Fruit fly (Drosophila melanogaster) whole organism, embryonic: Measurements from ENCODE around the gene mus302.

Experiments used
- Ada2b ChIP-seq: fragments of 200-800 bp; sonication (Bioruptor generic); IDR thresholded peaks from 2 replicates; pipeline ENCODE4 v1.3.6; 2022; ENCODE audit warnings: missing biosample characterization, missing genetic modification characterization
- BEAF-32 ChIP-seq: fragments of 200-800 bp; sonication (Bioruptor generic); optimal IDR thresholded peaks from 3 replicates; lab custom pipeline; 2017; ENCODE audit warnings: missing biosample characterization, missing genetic modification characterization, mild to moderate bottlenecking, moderate library complexity, missing genetic modification reagents
- Bdp1 ChIP-seq: fragments of 200-800 bp; sonication (Bioruptor generic); optimal IDR thresholded peaks from 3 replicates; lab custom pipeline; 2016; ENCODE audit warnings: missing biosample characterization, missing genetic modification characterization
- CG11723 ChIP-seq: fragments of 200-800 bp; sonication (Bioruptor generic); optimal IDR thresholded peaks from 2 replicates; lab custom pipeline; 2017; ENCODE audit warnings: missing biosample characterization, mild to moderate bottlenecking, missing genetic modification characterization
- CG12769 ChIP-seq: fragments of 200-800 bp; sonication (Bioruptor generic); optimal IDR thresholded peaks from 2 replicates; lab custom pipeline; 2019; ENCODE audit warnings: missing biosample characterization, mild to moderate bottlenecking, missing genetic modification characterization, moderate library complexity
- CG12942 ChIP-seq: fragments of 200-800 bp; sonication (Bioruptor generic); optimal IDR thresholded peaks from 3 replicates; lab custom pipeline; 2016; ENCODE audit warnings: missing biosample characterization, missing genetic modification characterization
- CG13775 ChIP-seq: fragments of 200-800 bp; sonication (Bioruptor generic); optimal IDR thresholded peaks from 3 replicates; lab custom pipeline; 2017; ENCODE audit warnings: missing biosample characterization, mild to moderate bottlenecking, missing genetic modification characterization
- CG14050 ChIP-seq: fragments of 200-800 bp; sonication (Bioruptor generic); IDR thresholded peaks from 3 replicates; pipeline ENCODE4 v1.3.6; 2022; ENCODE audit warnings: missing biosample characterization, missing genetic modification characterization
- CG14441 ChIP-seq: fragments of 200-800 bp; sonication (Bioruptor generic); IDR thresholded peaks from 2 replicates; pipeline ENCODE4 v1.3.6; 2022; ENCODE audit warnings: missing biosample characterization, missing genetic modification characterization
- CG15073 ChIP-seq: fragments of 200-800 bp; sonication (Bioruptor generic); optimal IDR thresholded peaks from 2 replicates; lab custom pipeline; 2016; ENCODE audit warnings: missing biosample characterization, missing genetic modification characterization
- CG17361 ChIP-seq: fragments of 200-800 bp; sonication (Bioruptor generic); IDR thresholded peaks from 3 replicates; pipeline ENCODE4 v1.3.6; 2022; ENCODE audit warnings: missing biosample characterization, missing genetic modification characterization
- CG2129 ChIP-seq: fragments of 200-800 bp; sonication (Bioruptor generic); IDR thresholded peaks from 2 replicates; pipeline ENCODE4 v1.3.6; 2022; ENCODE audit warnings: missing biosample characterization, missing genetic modification characterization; ENCODE audit not compliant: partially characterized antibody
- CG4424 ChIP-seq: fragments of 200-800 bp; sonication (Bioruptor generic); optimal IDR thresholded peaks from 3 replicates; lab custom pipeline; 2016; ENCODE audit warnings: missing biosample characterization, missing genetic modification characterization
- CG5953 ChIP-seq: fragments of 200-800 bp; sonication (Bioruptor generic); IDR thresholded peaks from 2 replicates; pipeline ENCODE4 v1.3.6; 2022; ENCODE audit warnings: missing biosample characterization, missing genetic modification characterization
- CG7372 ChIP-seq: fragments of 200-800 bp; sonication (Bioruptor generic); IDR thresholded peaks from 2 replicates; pipeline ENCODE4 v1.3.6; 2022; ENCODE audit warnings: missing biosample characterization, missing genetic modification characterization
- CG7556 ChIP-seq: fragments of 200-800 bp; sonication (Bioruptor generic); optimal IDR thresholded peaks from 2 replicates; lab custom pipeline; 2017; ENCODE audit warnings: missing biosample characterization, mild to moderate bottlenecking, missing genetic modification characterization
- CG7928 ChIP-seq: fragments of 200-800 bp; sonication (Bioruptor generic); optimal IDR thresholded peaks from 2 replicates; lab custom pipeline; 2017; ENCODE audit warnings: missing biosample characterization, mild to moderate bottlenecking, missing genetic modification characterization
- CG8944 ChIP-seq: fragments of 200-800 bp; sonication (Bioruptor generic); optimal IDR thresholded peaks from 3 replicates; lab custom pipeline; 2016; ENCODE audit warnings: missing biosample characterization, missing genetic modification characterization
- CG9727 ChIP-seq: fragments of 200-800 bp; sonication (Bioruptor generic); optimal IDR thresholded peaks from 3 replicates; lab custom pipeline; 2017; ENCODE audit warnings: missing biosample characterization, mild to moderate bottlenecking, missing genetic modification characterization
- Eip74EF ChIP-seq, 2 experiments: fragments of 200-800 bp in 1 of 2; fragments of >200 bp in 1 of 2; sonication (Bioruptor generic) in 1 of 2; optimal IDR thresholded peaks; 2 replicates each; lab custom pipeline; 2017 to 2019; ENCODE audit warnings: missing biosample characterization in 2 of 2, missing genetic modification characterization in 2 of 2, mild to moderate bottlenecking in 1 of 2, moderate library complexity in 1 of 2
- Hr39 ChIP-seq: fragments of >200 bp; optimal IDR thresholded peaks from 2 replicates; lab custom pipeline; 2017
- Hr51 ChIP-seq, 2 experiments: fragments of 200-800 bp; sonication (Bioruptor generic); optimal IDR thresholded peaks; 2 replicates in 1 of 2; 3 replicates in 1 of 2; lab custom pipeline; 2016 to 2018; ENCODE audit warnings: missing biosample characterization in 2 of 2, missing genetic modification characterization in 2 of 2, mild to moderate bottlenecking in 1 of 2, moderate library complexity in 1 of 2
- Jarid2 ChIP-seq: fragments of 200-800 bp; sonication (Bioruptor generic); optimal IDR thresholded peaks from 3 replicates; lab custom pipeline; 2017; ENCODE audit warnings: mild to moderate bottlenecking, missing biosample characterization, missing genetic modification reagents, missing genetic modification characterization
- Lhr ChIP-seq: fragments of 200-800 bp; sonication (Bioruptor generic); optimal IDR thresholded peaks from 3 replicates; lab custom pipeline; 2017; ENCODE audit warnings: mild to moderate bottlenecking, missing biosample characterization, missing genetic modification reagents, missing genetic modification characterization
- Ptx1 ChIP-seq: fragments of 200-800 bp; sonication (Bioruptor generic); IDR thresholded peaks from 2 replicates; pipeline ENCODE4 v1.3.6; 2022; ENCODE audit warnings: missing biosample characterization, missing genetic modification characterization
- Stat92E ChIP-seq, 3 experiments: fragments of >200 bp in 2 of 3; fragments of 200-800 bp in 1 of 3; sonication (Bioruptor generic) in 1 of 3; optimal IDR thresholded peaks; 2 replicates each; lab custom pipeline; 2017 to 2019; ENCODE audit warnings: missing biosample characterization in 3 of 3, missing genetic modification characterization in 3 of 3, mild to moderate bottlenecking in 1 of 3, moderate library complexity in 1 of 3
- TFAM ChIP-seq: fragments of 200-800 bp; sonication (Bioruptor generic); optimal IDR thresholded peaks from 2 replicates; lab custom pipeline; 2017; ENCODE audit warnings: missing biosample characterization, missing genetic modification characterization, inconsistent platforms
- ap ChIP-seq: fragments of 200-800 bp; sonication (Bioruptor generic); IDR thresholded peaks from 2 replicates; pipeline ENCODE4 v1.3.6; 2022; ENCODE audit warnings: missing biosample characterization, missing genetic modification characterization
- bsh ChIP-seq, 2 experiments: fragments of 200-800 bp; sonication (Bioruptor generic); optimal IDR thresholded peaks; 2 replicates each; lab custom pipeline; 2017 to 2018; ENCODE audit warnings: mild to moderate bottlenecking in 2 of 2, missing biosample characterization in 2 of 2, missing genetic modification characterization in 2 of 2, moderate library complexity in 1 of 2
- chm ChIP-seq: fragments of 200-800 bp; sonication (Bioruptor generic); IDR thresholded peaks from 2 replicates; pipeline ENCODE4 v1.3.6; 2022; ENCODE audit warnings: missing biosample characterization, missing genetic modification characterization
- dmrt99B ChIP-seq: fragments of 200-800 bp; sonication (Bioruptor generic); optimal IDR thresholded peaks from 2 replicates; lab custom pipeline; 2018; ENCODE audit warnings: missing biosample characterization, mild to moderate bottlenecking, missing genetic modification characterization, moderate library complexity
- eyg ChIP-seq: fragments of 200-800 bp; sonication (Bioruptor generic); optimal IDR thresholded peaks from 3 replicates; lab custom pipeline; 2016; ENCODE audit warnings: missing biosample characterization, missing genetic modification characterization
- fd3F ChIP-seq: fragments of 200-800 bp; sonication (Bioruptor generic); optimal IDR thresholded peaks from 2 replicates; lab custom pipeline; 2018; ENCODE audit warnings: missing biosample characterization, mild to moderate bottlenecking, missing genetic modification characterization, moderate library complexity
- fd64A ChIP-seq: fragments of 200-800 bp; sonication (Bioruptor generic); optimal IDR thresholded peaks from 3 replicates; lab custom pipeline; 2018; ENCODE audit warnings: missing biosample characterization, mild to moderate bottlenecking, missing genetic modification characterization
- gem ChIP-seq: fragments of 200-800 bp; sonication (Bioruptor generic); optimal IDR thresholded peaks from 2 replicates; lab custom pipeline; 2019; ENCODE audit warnings: missing biosample characterization, mild to moderate bottlenecking, missing genetic modification characterization, moderate library complexity
- gro ChIP-seq: fragments of 200-800 bp; sonication (Bioruptor generic); optimal IDR thresholded peaks from 2 replicates; lab custom pipeline; 2016; ENCODE audit warnings: missing biosample characterization, missing genetic modification characterization
- h ChIP-seq: fragments of >200 bp; optimal IDR thresholded peaks from 2 replicates; lab custom pipeline; 2017
- hbn ChIP-seq: fragments of 200-800 bp; sonication (Bioruptor generic); IDR thresholded peaks from 2 replicates; pipeline ENCODE4 v1.3.6; 2022; ENCODE audit warnings: missing biosample characterization, missing genetic modification characterization; ENCODE audit not compliant: partially characterized antibody
- hkb ChIP-seq, 2 experiments: fragments of 200-800 bp in 1 of 2; fragments of >200 bp in 1 of 2; sonication (Bioruptor generic) in 1 of 2; IDR thresholded peaks in 1 of 2; optimal IDR thresholded peaks in 1 of 2; 2 replicates each; pipeline versions ENCODE4 v1.3.6 to Lab custom; 2017 to 2022; ENCODE audit warnings: missing biosample characterization in 1 of 2, missing genetic modification characterization in 1 of 2
- kni ChIP-seq: fragments of 200-800 bp; sonication (Bioruptor generic); optimal IDR thresholded peaks from 3 replicates; lab custom pipeline; 2017; ENCODE audit warnings: mild to moderate bottlenecking, missing biosample characterization, missing genetic modification reagents, missing genetic modification characterization
- knrl ChIP-seq: fragments of 200-800 bp; sonication (Bioruptor generic); IDR thresholded peaks from 3 replicates; pipeline ENCODE4 v1.3.6; 2022; ENCODE audit warnings: missing biosample characterization, missing genetic modification characterization; ENCODE audit not compliant: partially characterized antibody
- oc ChIP-seq: fragments of 200-800 bp; sonication (Bioruptor generic); optimal IDR thresholded peaks from 2 replicates; lab custom pipeline; 2018; ENCODE audit warnings: missing biosample characterization, mild to moderate bottlenecking, missing genetic modification characterization, moderate library complexity
- onecut ChIP-seq: fragments of 200-800 bp; sonication (Bioruptor generic); IDR thresholded peaks from 2 replicates; pipeline ENCODE4 v1.3.6; 2022; ENCODE audit warnings: missing biosample characterization, missing genetic modification characterization
- pfk ChIP-seq: fragments of 200-800 bp; sonication (Bioruptor generic); optimal IDR thresholded peaks from 2 replicates; lab custom pipeline; 2018; ENCODE audit warnings: missing biosample characterization, mild to moderate bottlenecking, missing genetic modification characterization, moderate library complexity
- pho ChIP-seq: fragments of 200-800 bp; sonication (Bioruptor generic); optimal IDR thresholded peaks from 2 replicates; lab custom pipeline; 2016; ENCODE audit warnings: missing biosample characterization, missing genetic modification characterization
- psq ChIP-seq: fragments of 200-800 bp; sonication (Bioruptor generic); optimal IDR thresholded peaks from 2 replicates; lab custom pipeline; 2017; ENCODE audit warnings: missing biosample characterization, missing genetic modification characterization
- schlank ChIP-seq: fragments of 200-800 bp; sonication (Bioruptor generic); optimal IDR thresholded peaks from 2 replicates; lab custom pipeline; 2018; ENCODE audit warnings: missing biosample characterization, mild to moderate bottlenecking, missing genetic modification characterization
- sim ChIP-seq: fragments of 200-800 bp; sonication (Bioruptor generic); IDR thresholded peaks from 2 replicates; pipeline ENCODE4 v1.3.6; 2022; ENCODE audit warnings: missing biosample characterization, missing genetic modification characterization
- tap ChIP-seq: fragments of 200-800 bp; optimal IDR thresholded peaks from 3 replicates; lab custom pipeline; 2019; ENCODE audit warnings: missing biosample characterization, mild to moderate bottlenecking, missing genetic modification characterization, moderate library complexity
- trh ChIP-seq: fragments of 200-800 bp; sonication (Bioruptor generic); optimal IDR thresholded peaks from 2 replicates; lab custom pipeline; 2016; ENCODE audit warnings: missing biosample characterization, missing genetic modification characterization
- tup ChIP-seq: fragments of 200-800 bp; sonication (Bioruptor generic); optimal IDR thresholded peaks from 2 replicates; lab custom pipeline; 2016; ENCODE audit warnings: missing biosample characterization, mild to moderate bottlenecking, missing genetic modification characterization, moderate library complexity

The mus302 gene

DNA sequence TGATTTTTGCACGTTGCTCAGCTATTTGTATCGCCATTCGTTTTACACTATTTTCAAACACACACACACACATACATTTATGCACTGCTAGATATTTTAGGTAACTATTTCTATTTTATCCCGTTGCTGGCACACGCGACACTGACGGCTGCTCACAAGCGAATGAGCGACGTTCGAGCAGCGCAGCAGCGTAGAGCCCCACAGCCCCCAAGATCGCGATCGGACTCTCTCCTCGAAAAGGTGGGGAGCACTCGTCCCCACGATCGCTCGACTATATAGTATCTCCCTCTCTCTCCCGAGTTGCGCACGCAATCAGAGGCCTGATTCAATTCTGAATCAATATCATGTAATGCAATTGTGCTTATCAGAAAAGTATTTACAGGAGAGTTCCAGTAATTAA lies 20.5 kb upstream of the mus302 start (continued):
- no peak for TF ChIP-seq fd64A
- no peak for TF ChIP-seq BEAF-32 (GFP tag; lab: Kevin White, UChicago)
- TF ChIP-seq fd3F (GFP tag; lab: Kevin White, UChicago), result no peak
- no peak for TF ChIP-seq dmrt99B (tag; lab: Kevin White, UChicago)
- peak; percentile 59 for TF ChIP-seq chm (GFP tag; lab: Robert Waterston, UW)
- no peak for TF ChIP-seq Ptx1 (GFP tag; lab: Robert Waterston, UW)
- TF ChIP-seq CG8944 (GFP tag; lab: Kevin White, UChicago), result no peak
- no peak for TF ChIP-seq CG7372 (GFP tag; lab: Robert Waterston, UW)
- TF ChIP-seq CG12942 (GFP tag; lab: Kevin White, UChicago), result no peak
- TF ChIP-seq knrl (GFP tag; lab: Robert Waterston, UW), result no peak
- TF ChIP-seq CG5953 (GFP tag; lab: Robert Waterston, UW), result 0 out of 2 replicates have a peak, but pooled peaks have one; percentile 22
- no peak for TF ChIP-seq schlank
- no peak for TF ChIP-seq CG17361 (GFP tag; lab: Robert Waterston, UW)
- TF ChIP-seq Ada2b (GFP tag; lab: Robert Waterston, UW), result no peak
- no peak for TF ChIP-seq tap (tag; lab: Kevin White, UChicago)
- no peak for TF ChIP-seq kni
- peak; percentile 79 for TF ChIP-seq CG12769 (tag; lab: Kevin White, UChicago)
- no peak for TF ChIP-seq pfk (GFP tag; lab: Kevin White, UChicago)
- TF ChIP-seq CG7928, result no peak
- TF ChIP-seq bsh (GFP tag; optimal IDR thresholded peaks at IDR 0.05; lab: Kevin White, UChicago), result peak in 1 of 2 experiments; percentile 25
- TF ChIP-seq pho (GFP tag; lab: Kevin White, UChicago), result no peak
- no peak for TF ChIP-seq trh (GFP tag; lab: Kevin White, UChicago)
- TF ChIP-seq CG11723 (GFP tag; lab: Kevin White, UChicago), result no peak
- TF ChIP-seq CG4424 (GFP tag; lab: Kevin White, UChicago), result no peak
- TF ChIP-seq Bdp1 (GFP tag; lab: Kevin White, UChicago), result no peak
- TF ChIP-seq onecut (GFP tag; lab: Robert Waterston, UW), result no peak
- peak in 1 of 3 experiments; percentile 13 for TF ChIP-seq Stat92E (GFP tag; optimal IDR thresholded peaks at IDR 0.05; lab: Kevin White, UChicago)
- TF ChIP-seq Lhr (GFP tag; lab: Kevin White, UChicago), result no peak
- TF ChIP-seq Hr39, result no peak
- no peak for TF ChIP-seq h (lab: Kevin White, UChicago)
- TF ChIP-seq CG7556, result no peak
- TF ChIP-seq oc (tag; lab: Kevin White, UChicago), result no peak
- no peak for TF ChIP-seq CG13775 (GFP tag; lab: Kevin White, UChicago)
- TF ChIP-seq eyg, result no peak
- TF ChIP-seq sim, result no peak
- no peak for TF ChIP-seq Hr51 (GFP tag; optimal IDR thresholded peaks at IDR 0.05; lab: Kevin White, UChicago)
- TF ChIP-seq hkb (optimal IDR thresholded peaks at IDR 0.05; lab: Kevin White, UChicago), result no peak
- TF ChIP-seq hkb (GFP tag; IDR thresholded peaks at IDR 0.05; lab: Robert Waterston, UW), result no peak
- TF ChIP-seq gem (tag; lab: Kevin White, UChicago), result no peak
- peak; percentile 29; the same call in 1 of the 2 replicates for TF ChIP-seq CG14441
- no peak for TF ChIP-seq hbn (GFP tag; lab: Robert Waterston, UW)
- TF ChIP-seq TFAM (GFP tag; lab: Kevin White, UChicago), result no peak
- TF ChIP-seq CG9727 (GFP tag; lab: Kevin White, UChicago), result no peak
- no peak for TF ChIP-seq CG2129 (GFP tag; lab: Robert Waterston, UW)
- TF ChIP-seq CG14050 (GFP tag; lab: Robert Waterston, UW), result no peak
- TF ChIP-seq Eip74EF (GFP tag; optimal IDR thresholded peaks at IDR 0.05; lab: Kevin White, UChicago), result no peak
- peak; percentile 33 for TF ChIP-seq gro (GFP tag; lab: Kevin White, UChicago)
- peak; percentile 69 for TF ChIP-seq Jarid2
- TF ChIP-seq psq (GFP tag; lab: Kevin White, UChicago), result no peak
- no peak for TF ChIP-seq tup
- TF ChIP-seq ap, result no peak
- no peak for TF ChIP-seq CG15073 (GFP tag; lab: Kevin White, UChicago)
